In genomic region chrX:1276757-1277527, dm6 we compare ENCODE assay signal across 1 fruit fly cellular context.
TF ChIP-seq lines count a peak whose summit lies in the region.

No protein-coding gene starts in this region.

TF ChIP-seq in whole organism, embryonic, 481 proteins besides CTCF, POLR2A, EP300 and RAD21 (continued from another document):
- TF ChIP-seq Awh (GFP tag; IDR thresholded peaks at IDR 0.05; lab: Robert Waterston, UW), result peak; percentile 92
- peak; percentile 84 for TF ChIP-seq ara (GFP tag; IDR thresholded peaks at IDR 0.05; lab: Robert Waterston, UW)
- peak; percentile 85 for TF ChIP-seq Ssrp (tag; optimal IDR thresholded peaks at IDR 0.05; lab: Kevin White, UChicago)
- peak; percentile 75 for TF ChIP-seq CG5180 (GFP tag; optimal IDR thresholded peaks at IDR 0.05; lab: Kevin White, UChicago)
- TF ChIP-seq CG10147 (GFP tag; optimal IDR thresholded peaks at IDR 0.05; lab: Kevin White, UChicago), result peak; percentile 86
- peak; percentile 80 for TF ChIP-seq corto (GFP tag; optimal IDR thresholded peaks at IDR 0.05; lab: Kevin White, UChicago)
- TF ChIP-seq sens-2 (GFP tag; IDR thresholded peaks at IDR 0.05; lab: Robert Waterston, UW), result peak; percentile 82
- peak; percentile 91 for TF ChIP-seq CHES-1-like (GFP tag; optimal IDR thresholded peaks at IDR 0.05; lab: Kevin White, UChicago)
- peak; percentile 90 for TF ChIP-seq CG1792 (GFP tag; optimal IDR thresholded peaks at IDR 0.05; lab: Kevin White, UChicago)
- TF ChIP-seq CG6765 (GFP tag; optimal IDR thresholded peaks at IDR 0.05; lab: Kevin White, UChicago), result peak; percentile 90
- TF ChIP-seq CG3065 (GFP tag; optimal IDR thresholded peaks at IDR 0.05; lab: Kevin White, UChicago), result peak; percentile 56
- peak; percentile 91 for TF ChIP-seq gsb (GFP tag; IDR thresholded peaks at IDR 0.05; lab: Robert Waterston, UW)
- peak; percentile 93 for TF ChIP-seq sisA (GFP tag; IDR thresholded peaks at IDR 0.05; lab: Robert Waterston, UW)
- TF ChIP-seq CG10959 (GFP tag; IDR thresholded peaks at IDR 0.05; lab: Robert Waterston, UW), result peak; percentile 62
- peak; percentile 90 for TF ChIP-seq pb (GFP tag; optimal IDR thresholded peaks at IDR 0.05; lab: Kevin White, UChicago)
- TF ChIP-seq B-H2 (GFP tag; optimal IDR thresholded peaks at IDR 0.05; lab: Kevin White, UChicago), result no peak
- peak; percentile 90 for TF ChIP-seq CG15011 (GFP tag; optimal IDR thresholded peaks at IDR 0.05; lab: Kevin White, UChicago)
- TF ChIP-seq Dip3 (GFP tag; optimal IDR thresholded peaks at IDR 0.05; lab: Kevin White, UChicago), result peak; percentile 86
- peak; percentile 94 for TF ChIP-seq abd-A (tag; optimal IDR thresholded peaks at IDR 0.05; lab: Kevin White, UChicago)
- peak; percentile 32 for TF ChIP-seq twi (tag; optimal IDR thresholded peaks at IDR 0.05; lab: Kevin White, UChicago)
- TF ChIP-seq stc (GFP tag; IDR thresholded peaks at IDR 0.05; lab: Robert Waterston, UW), result peak; percentile 92
- peak; percentile 80 for TF ChIP-seq ssp (GFP tag; IDR thresholded peaks at IDR 0.05; lab: Robert Waterston, UW)
- peak; percentile 91 for TF ChIP-seq chm (GFP tag; IDR thresholded peaks at IDR 0.05; lab: Robert Waterston, UW)
- peak; percentile 45 for TF ChIP-seq mirr (GFP tag; optimal IDR thresholded peaks at IDR 0.05; lab: Kevin White, UChicago)
- peak; percentile 92 for TF ChIP-seq jumu (GFP tag; optimal IDR thresholded peaks at IDR 0.05; lab: Kevin White, UChicago)
- peak; percentile 85 for TF ChIP-seq ewg (GFP tag; optimal IDR thresholded peaks at IDR 0.05; lab: Kevin White, UChicago)
- no peak for TF ChIP-seq h (optimal IDR thresholded peaks at IDR 0.05; lab: Kevin White, UChicago)
- TF ChIP-seq CG4328 (GFP tag; optimal IDR thresholded peaks at IDR 0.05; lab: Kevin White, UChicago), result peak; percentile 50
- peak; percentile 91 for TF ChIP-seq CG17361 (GFP tag; IDR thresholded peaks at IDR 0.05; lab: Robert Waterston, UW)
- peak; percentile 84 for TF ChIP-seq peb (GFP tag; IDR thresholded peaks at IDR 0.05; lab: Robert Waterston, UW)
- TF ChIP-seq CG1832 (GFP tag; optimal IDR thresholded peaks at IDR 0.05; lab: Kevin White, UChicago), result no peak
- peak; percentile 85 for TF ChIP-seq ab (GFP tag; optimal IDR thresholded peaks at IDR 0.05; lab: Kevin White, UChicago)
- peak; percentile 82 for TF ChIP-seq Ravus (GFP tag; IDR thresholded peaks at IDR 0.05; lab: Robert Waterston, UW)
- peak; percentile 86 for TF ChIP-seq fd96Cb (tag; optimal IDR thresholded peaks at IDR 0.05; lab: Kevin White, UChicago)
- peak; percentile 98 for TF ChIP-seq Ets65A (GFP tag; lab: Kevin White, UChicago)
- TF ChIP-seq Poxn (GFP tag; IDR thresholded peaks at IDR 0.05; lab: Robert Waterston, UW), result peak; percentile 77
